Fruit fly (Drosophila melanogaster) whole organism, adult: ENCODE data around the gene CG5498.

Source experiments
- CG11617 ChIP-seq: fragments of 200-800 bp; sonication (Bioruptor generic); optimal IDR thresholded peaks from 2 replicates; lab custom pipeline; 2017; ENCODE audit warnings: mild to moderate bottlenecking, missing biosample characterization, missing genetic modification reagents, missing genetic modification characterization
- CG12768 ChIP-seq: fragments of 200-800 bp; sonication (Bioruptor generic); optimal IDR thresholded peaks from 2 replicates; lab custom pipeline; 2017; ENCODE audit warnings: missing biosample characterization, missing genetic modification characterization, mild to moderate bottlenecking, moderate library complexity, missing genetic modification reagents
- CG14711 ChIP-seq: fragments of 200-800 bp; sonication (Bioruptor generic); optimal IDR thresholded peaks from 2 replicates; lab custom pipeline; 2018; ENCODE audit warnings: missing biosample characterization, mild to moderate bottlenecking, missing genetic modification characterization, moderate library complexity
- CG1620 ChIP-seq: fragments of 200-800 bp; sonication (Bioruptor generic); optimal IDR thresholded peaks from 2 replicates; lab custom pipeline; 2016; ENCODE audit warnings: missing biosample characterization, missing genetic modification characterization
- CG33017 ChIP-seq: fragments of 200-800 bp; sonication (Bioruptor generic); optimal IDR thresholded peaks from 2 replicates; lab custom pipeline; 2018; ENCODE audit warnings: missing biosample characterization, mild to moderate bottlenecking, missing genetic modification characterization, moderate library complexity
- CG5204 ChIP-seq: fragments of 200-800 bp; sonication (Bioruptor generic); optimal IDR thresholded peaks from 2 replicates; lab custom pipeline; 2016; ENCODE audit warnings: missing biosample characterization, missing genetic modification characterization
- CG7045 ChIP-seq: fragments of 200-800 bp; sonication (Bioruptor generic); optimal IDR thresholded peaks from 2 replicates; lab custom pipeline; 2017; ENCODE audit warnings: missing biosample characterization, mild to moderate bottlenecking, missing genetic modification characterization
- CG7101 ChIP-seq: fragments of 200-800 bp; sonication (Bioruptor generic); optimal IDR thresholded peaks from 2 replicates; lab custom pipeline; 2018; ENCODE audit warnings: missing biosample characterization, mild to moderate bottlenecking, missing genetic modification characterization, moderate library complexity
- Clk ChIP-seq: fragments of 200-800 bp; sonication (Bioruptor generic); optimal IDR thresholded peaks from 2 replicates; lab custom pipeline; 2017; ENCODE audit warnings: missing biosample characterization, missing genetic modification characterization
- Crg-1 ChIP-seq: fragments of 200-800 bp; sonication (Bioruptor generic); optimal IDR thresholded peaks from 2 replicates; lab custom pipeline; 2016; ENCODE audit warnings: missing biosample characterization, missing genetic modification characterization
- Hr96 ChIP-seq: fragments of 200-800 bp; sonication (Bioruptor generic); optimal IDR thresholded peaks from 2 replicates; lab custom pipeline; 2016; ENCODE audit warnings: missing biosample characterization, missing genetic modification characterization
- Mnt ChIP-seq: fragments of 200-800 bp; sonication (Bioruptor generic); optimal IDR thresholded peaks from 2 replicates; lab custom pipeline; 2016; ENCODE audit warnings: missing biosample characterization, mild to moderate bottlenecking, missing genetic modification characterization
- bab1 ChIP-seq: fragments of 200-800 bp; sonication (Bioruptor generic); optimal IDR thresholded peaks from 3 replicates; lab custom pipeline; 2019; ENCODE audit warnings: missing biosample characterization, mild to moderate bottlenecking, missing genetic modification characterization, moderate library complexity
- cic ChIP-seq: fragments of 200-800 bp; sonication (Bioruptor generic); optimal IDR thresholded peaks from 2 replicates; lab custom pipeline; 2017; ENCODE audit warnings: missing biosample characterization, mild to moderate bottlenecking, missing genetic modification characterization, moderate library complexity
- cnc ChIP-seq, 2 experiments: fragments of >200 bp; optimal IDR thresholded peaks; 2 replicates each; lab custom pipeline; 2017
- kay ChIP-seq: fragments of 200-800 bp; sonication (Bioruptor generic); peaks from one replicate; lab custom pipeline; 2016; ENCODE audit warnings: missing biosample characterization, missing genetic modification characterization, borderline replicate concordance
- ovo ChIP-seq: fragments of 200-800 bp; sonication (Bioruptor generic); optimal IDR thresholded peaks from 2 replicates; lab custom pipeline; 2016; ENCODE audit warnings: missing biosample characterization, missing genetic modification characterization
- pad ChIP-seq: fragments of 200-800 bp; sonication (Bioruptor generic); optimal IDR thresholded peaks from 3 replicates; lab custom pipeline; 2017; ENCODE audit warnings: missing biosample characterization, missing genetic modification characterization, mild to moderate bottlenecking, moderate library complexity, missing genetic modification reagents
- tj ChIP-seq: fragments of 200-800 bp; sonication (Bioruptor generic); optimal IDR thresholded peaks from 3 replicates; lab custom pipeline; 2017; ENCODE audit warnings: missing biosample characterization, mild to moderate bottlenecking, missing genetic modification characterization, moderate library complexity
- toe ChIP-seq: fragments of 200-800 bp; sonication (Bioruptor generic); optimal IDR thresholded peaks from 2 replicates; lab custom pipeline; 2016; ENCODE audit warnings: missing biosample characterization, missing genetic modification characterization

The CG5498 gene

DNA sequence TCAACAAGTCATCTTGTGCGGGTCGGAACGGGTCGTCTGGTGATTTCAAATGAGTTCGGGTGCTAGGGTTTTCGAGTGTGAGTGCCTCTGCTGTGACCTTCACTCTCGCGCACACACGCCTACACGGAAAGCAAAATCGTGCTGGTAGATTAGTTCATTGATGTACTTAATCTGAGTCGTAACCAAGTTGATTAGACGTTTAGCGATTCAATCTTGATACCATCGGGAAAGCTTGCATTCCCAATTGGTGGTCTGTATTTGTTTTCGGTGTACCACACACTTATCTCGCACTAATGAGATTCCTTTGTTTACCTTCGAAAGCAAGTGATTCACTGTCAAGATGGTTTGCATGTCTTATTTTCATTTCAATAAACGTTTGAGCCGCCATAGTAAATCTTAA is 5.1 kb upstream of the CG5498 start:
- TF ChIP-seq toe (GFP tag; lab: Kevin White, UChicago) (no peak), CG14711 (tag; lab: Kevin White, UChicago) (peak; percentile 21), Hr96 (no peak), pad (GFP tag; lab: Kevin White, UChicago) (no peak), Crg-1 (GFP tag; lab: Kevin White, UChicago) (no peak), cic (GFP tag; lab: Kevin White, UChicago) (peak; percentile 89), CG33017 (tag; lab: Kevin White, UChicago) (peak; percentile 41), tj (no peak), cnc (optimal IDR thresholded peaks at IDR 0.05; lab: Kevin White, UChicago) (no peak), ovo (GFP tag; lab: Kevin White, UChicago) (no peak), Mnt (GFP tag; lab: Kevin White, UChicago) (peak; percentile 50), bab1 (GFP tag; lab: Kevin White, UChicago) (no peak), kay (GFP tag; lab: Kevin White, UChicago) (peak; percentile 94), CG5204 (GFP tag; lab: Kevin White, UChicago) (no peak), Clk (no peak), CG12768 (GFP tag; lab: Kevin White, UChicago) (no peak), CG11617 (GFP tag; lab: Kevin White, UChicago) (no peak), CG7101 (tag; lab: Kevin White, UChicago) (peak; percentile 41), CG7045 (GFP tag; lab: Kevin White, UChicago) (no peak), CG1620 (no peak)

DNA sequence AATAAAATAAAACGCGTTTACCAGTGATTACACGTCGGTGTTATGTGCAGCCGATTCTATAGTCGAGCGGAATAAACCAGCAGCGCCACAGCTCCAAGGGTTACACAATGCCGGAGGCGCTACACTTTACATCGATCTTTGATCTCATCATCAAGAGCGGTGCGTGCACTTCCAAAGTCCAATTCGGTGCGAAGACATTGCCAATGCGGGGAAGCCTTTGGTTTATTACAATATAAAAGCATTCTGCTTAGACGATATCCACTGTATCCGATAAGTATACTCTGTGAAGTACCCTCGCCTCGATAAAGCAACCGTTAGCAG is 3.9 kb upstream of the CG5498 start:
- TF ChIP-seq bab1 (GFP tag; lab: Kevin White, UChicago) (no peak), Clk (no peak), CG12768 (GFP tag; lab: Kevin White, UChicago) (peak; percentile 4), CG5204 (GFP tag; lab: Kevin White, UChicago) (no peak)

- TF ChIP-seq CG14711 (tag; lab: Kevin White, UChicago), result no peak
- TF ChIP-seq CG33017 (tag; lab: Kevin White, UChicago), result peak; percentile 10
- peak; percentile 52 for TF ChIP-seq kay (GFP tag; lab: Kevin White, UChicago)
- peak; percentile 91 for TF ChIP-seq cic (GFP tag; lab: Kevin White, UChicago)
- peak; percentile 82 for TF ChIP-seq Mnt (GFP tag; lab: Kevin White, UChicago)
Observed at dm6 chr3L:20387038-20387842, 3.3 kb upstream of the CG5498 start.

DNA sequence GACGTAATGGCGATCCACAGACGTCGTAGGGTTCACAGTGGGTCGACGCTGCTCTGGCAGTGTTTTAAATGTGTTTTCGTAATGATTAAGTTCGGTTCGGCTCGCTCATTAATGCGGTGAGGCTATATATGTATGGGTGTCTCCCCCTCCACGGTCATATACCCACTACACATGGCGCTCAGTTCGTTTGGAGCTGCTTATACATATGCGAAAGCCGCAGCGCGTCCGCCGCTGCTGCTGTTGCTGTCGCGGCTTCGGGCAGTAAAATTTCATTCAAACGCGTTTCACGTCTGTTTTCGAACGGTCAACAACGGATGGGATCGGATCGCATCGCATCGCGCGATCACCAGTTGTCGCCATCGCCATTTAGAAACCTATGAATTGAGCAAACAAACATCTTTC is 2.1 kb upstream of the CG5498 start:
- TF ChIP-seq Clk (peak; percentile 3), CG33017 (tag; lab: Kevin White, UChicago) (no peak), cnc (optimal IDR thresholded peaks at IDR 0.05; lab: Kevin White, UChicago) (no peak), CG12768 (GFP tag; lab: Kevin White, UChicago) (peak; percentile 57), Hr96 (peak; percentile 46), pad (GFP tag; lab: Kevin White, UChicago) (peak; percentile 93), CG7045 (GFP tag; lab: Kevin White, UChicago) (peak; percentile 19), tj (peak; percentile 11), bab1 (GFP tag; lab: Kevin White, UChicago) (no peak), ovo (GFP tag; lab: Kevin White, UChicago) (peak; percentile 30), Crg-1 (GFP tag; lab: Kevin White, UChicago) (no peak), CG5204 (GFP tag; lab: Kevin White, UChicago) (no peak), cic (GFP tag; lab: Kevin White, UChicago) (peak; percentile 91), Mnt (GFP tag; lab: Kevin White, UChicago) (peak; percentile 76)

- TF ChIP-seq Mnt (GFP tag; lab: Kevin White, UChicago) (peak; percentile 1), CG7045 (GFP tag; lab: Kevin White, UChicago) (peak; percentile 15), CG7101 (tag; lab: Kevin White, UChicago) (no peak), tj (peak; percentile 70), kay (GFP tag; lab: Kevin White, UChicago) (peak; percentile 85), cnc (optimal IDR thresholded peaks at IDR 0.05; lab: Kevin White, UChicago) (peak in 1 of 2 experiments; percentile 39), CG11617 (GFP tag; lab: Kevin White, UChicago) (no peak), cic (GFP tag; lab: Kevin White, UChicago) (peak; percentile 51)
Observed at dm6 chr3L:20385408-20385807, 1.5 kb upstream of the CG5498 start.

- TF ChIP-seq CG7101 (tag; lab: Kevin White, UChicago) (no peak), kay (GFP tag; lab: Kevin White, UChicago) (peak; percentile 93)
Observed at dm6 chr3L:20385006-20385405, 1.1 kb upstream of the CG5498 start.

DNA sequence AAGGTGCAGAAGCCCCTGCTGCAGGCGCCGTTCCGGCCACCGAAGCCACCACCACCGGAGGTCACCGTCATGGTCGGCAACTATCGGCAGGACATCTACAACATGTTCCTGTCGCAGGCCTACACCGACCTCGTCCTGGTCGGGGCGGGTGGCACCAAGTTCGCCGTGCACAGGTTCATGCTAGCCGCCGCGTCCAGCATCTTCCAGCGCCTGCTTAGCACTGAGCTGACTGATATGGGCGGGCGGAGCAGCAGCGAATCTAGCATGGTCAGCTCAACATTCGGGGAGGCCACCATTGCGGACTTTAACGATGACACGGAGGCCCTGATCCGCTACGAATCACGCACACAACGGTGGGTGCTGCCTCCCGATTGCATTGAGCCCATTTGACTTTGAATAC is 4.4 kb downstream of the CG5498 start:
- TF ChIP-seq CG1620 (no peak), CG33017 (tag; lab: Kevin White, UChicago) (no peak), Clk (no peak), CG7045 (GFP tag; lab: Kevin White, UChicago) (no peak), CG7101 (tag; lab: Kevin White, UChicago) (no peak), ovo (GFP tag; lab: Kevin White, UChicago) (no peak), toe (GFP tag; lab: Kevin White, UChicago) (no peak)
